Fruit fly (Drosophila melanogaster) whole organism, wandering third instar larva: Measurements from ENCODE around the gene Pus1.

Experiments
- Abd-B ChIP-seq: fragments of >200 bp; optimal IDR thresholded peaks from 2 replicates; lab custom pipeline; 2017; ENCODE audit warnings: missing biosample characterization, missing genetic modification characterization
- Hr83 ChIP-seq: fragments of 200-300 bp; sonication (Bioruptor generic); optimal IDR thresholded peaks from 2 replicates; lab custom pipeline; 2016; ENCODE audit warnings: missing biosample characterization, mild to moderate bottlenecking, missing genetic modification characterization, moderate library complexity; ENCODE audit not compliant: poor library complexity, severe bottlenecking
- Mio ChIP-seq: sonication (Bioruptor generic); optimal IDR thresholded peaks from 2 replicates; lab custom pipeline; 2016; ENCODE audit warnings: missing biosample characterization, missing genetic modification characterization
- Rel ChIP-seq, 2 experiments: fragments of 200-800 bp; sonication (Bioruptor generic) in 1 of 2; optimal IDR thresholded peaks; 2 replicates in 1 of 2; 3 replicates in 1 of 2; lab custom pipeline; 2016 to 2019; ENCODE audit warnings: mild to moderate bottlenecking in 2 of 2, missing biosample characterization in 2 of 2, missing genetic modification characterization in 2 of 2, moderate library complexity in 1 of 2
- fru ChIP-seq: fragments of 200-800 bp; sonication (Bioruptor generic); optimal IDR thresholded peaks from 3 replicates; lab custom pipeline; 2016; ENCODE audit warnings: missing biosample characterization, mild to moderate bottlenecking, missing genetic modification characterization
- h ChIP-seq: fragments of 200-800 bp; sonication (Bioruptor generic); optimal IDR thresholded peaks from 3 replicates; lab custom pipeline; 2016; ENCODE audit warnings: missing biosample characterization, mild to moderate bottlenecking, missing genetic modification characterization
- pan ChIP-seq: fragments of >200 bp; optimal IDR thresholded peaks from 2 replicates; lab custom pipeline; 2017
- sv ChIP-seq: fragments of 200-800 bp; sonication (Bioruptor generic); optimal IDR thresholded peaks from 3 replicates; lab custom pipeline; 2016; ENCODE audit warnings: missing biosample characterization, missing genetic modification characterization
- usp ChIP-seq: fragments of >200 bp; optimal IDR thresholded peaks from 2 replicates; lab custom pipeline; 2017; ENCODE audit warnings: missing biosample characterization, missing genetic modification characterization
- woc ChIP-seq: sonication (Bioruptor generic); optimal IDR thresholded peaks from 2 replicates; lab custom pipeline; 2016; ENCODE audit warnings: missing biosample characterization, mild to moderate bottlenecking, missing genetic modification characterization

DNA sequence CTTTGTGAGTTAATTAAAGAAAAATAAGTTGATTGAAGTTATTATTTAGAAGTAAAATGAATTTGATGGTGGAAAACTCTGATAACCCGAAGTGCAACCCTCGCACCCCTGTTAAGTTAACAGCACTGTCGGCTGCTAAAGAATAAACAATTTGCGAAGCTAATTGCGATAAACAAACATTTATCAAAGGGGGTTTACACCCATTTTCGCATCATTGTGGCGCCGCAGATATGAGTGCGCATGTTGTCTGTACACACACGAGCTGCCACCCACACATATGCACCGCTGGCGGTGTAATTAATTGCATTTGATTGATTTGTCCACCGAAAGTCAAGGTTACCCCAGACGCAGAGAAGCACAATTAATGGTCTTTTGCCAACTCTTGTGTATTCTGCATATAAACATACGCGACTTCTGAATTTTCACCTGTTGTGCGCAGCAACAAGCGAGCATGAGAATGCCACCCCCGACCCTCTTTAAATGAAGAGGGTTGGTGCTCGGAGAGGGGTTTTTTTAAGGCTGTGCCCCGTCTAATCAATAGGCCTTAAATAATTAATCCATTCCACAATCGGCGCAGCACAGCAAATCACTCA, 40.9 kb downstream of the Pus1 start:
- TF ChIP-seq sv (GFP tag; lab: Kevin White, UChicago) (no peak), fru (GFP tag; lab: Kevin White, UChicago) (no peak), Abd-B (GFP tag; lab: Kevin White, UChicago) (no peak), Rel (GFP tag; optimal IDR thresholded peaks at IDR 0.05; lab: Kevin White, UChicago) (no peak), Rel (tag; optimal IDR thresholded peaks at IDR 0.05; lab: Kevin White, UChicago) (peak; percentile 98), Mio (GFP tag; lab: Kevin White, UChicago) (no peak), usp (GFP tag; lab: Kevin White, UChicago) (no peak), woc (GFP tag; lab: Kevin White, UChicago) (no peak), Hr83 (GFP tag; lab: Kevin White, UChicago) (no peak), pan (no peak), h (no peak)
